Fruit fly (Drosophila melanogaster): ENCODE results near the gene Elo68beta.

The Elo68beta gene

dm6 chr3L:11064689-11065088, 36.8 kb downstream of the Elo68beta start, which contains the start of the genes CG32075, CG45101 and SuUR (continued):
- TF ChIP-seq HHEX (GFP tag; optimal IDR thresholded peaks at IDR 0.05) (peak; percentile 82), CG2889 (GFP tag; IDR thresholded peaks at IDR 0.05) (peak; percentile 83), CG6683 (GFP tag; optimal IDR thresholded peaks at IDR 0.05) (peak; percentile 39), Tbp (GFP tag; optimal IDR thresholded peaks at IDR 0.05) (no peak), ttk (GFP tag; IDR thresholded peaks at IDR 0.05) (peak; percentile 81), toy (GFP tag; IDR thresholded peaks at IDR 0.05) (no peak), Atf3 (GFP tag; optimal IDR thresholded peaks at IDR 0.05) (peak; percentile 89), rib (GFP tag; IDR thresholded peaks at IDR 0.05) (peak; percentile 74), D19B (GFP tag; optimal IDR thresholded peaks at IDR 0.05) (peak; percentile 72), CG34376 (GFP tag; optimal IDR thresholded peaks at IDR 0.05) (peak; percentile 80), CG17912 (GFP tag; optimal IDR thresholded peaks at IDR 0.05) (peak; percentile 41), Atf6 (GFP tag; IDR thresholded peaks at IDR 0.05) (peak; percentile 86), h (optimal IDR thresholded peaks at IDR 0.05) (no peak), Hand (GFP tag; optimal IDR thresholded peaks at IDR 0.05) (no peak), slou (GFP tag; optimal IDR thresholded peaks at IDR 0.05) (peak; percentile 66), lov (optimal IDR thresholded peaks at IDR 0.05) (no peak), lov (GFP tag; IDR thresholded peaks at IDR 0.05) (0 out of 3 replicates have a peak, but pooled peaks have one; percentile 58), vfl (GFP tag; optimal IDR thresholded peaks at IDR 0.05) (peak; percentile 86), Doc3 (GFP tag; IDR thresholded peaks at IDR 0.05; ENCODE audit: partially characterized antibody) (no peak), en (GFP tag; optimal IDR thresholded peaks at IDR 0.05) (peak; percentile 18), bowl (GFP tag; IDR thresholded peaks at IDR 0.05) (0 out of 2 replicates have a peak, but pooled peaks have one; percentile 40), abd-A (tag; optimal IDR thresholded peaks at IDR 0.05) (no peak), CG42726 (GFP tag; IDR thresholded peaks at IDR 0.05; ENCODE audit: partially characterized antibody) (no peak), CG32532 (GFP tag; IDR thresholded peaks at IDR 0.05) (peak; percentile 89), sim (GFP tag; IDR thresholded peaks at IDR 0.05) (no peak), oc (tag; optimal IDR thresholded peaks at IDR 0.05) (peak; percentile 57), shn (GFP tag; optimal IDR thresholded peaks at IDR 0.05) (peak; percentile 92), CG31224 (GFP tag; IDR thresholded peaks at IDR 0.05) (peak; percentile 74), HmgD (GFP tag; optimal IDR thresholded peaks at IDR 0.05) (peak; percentile 73), peb (GFP tag; IDR thresholded peaks at IDR 0.05) (peak; percentile 87), crp (GFP tag; optimal IDR thresholded peaks at IDR 0.05) (peak; percentile 97 to 99), CG12155 (GFP tag; optimal IDR thresholded peaks at IDR 0.05) (peak; percentile 89), onecut (GFP tag; IDR thresholded peaks at IDR 0.05) (peak; percentile 34; the same call in 1 of the 2 replicates), CG17612 (GFP tag; IDR thresholded peaks at IDR 0.05) (peak; percentile 59; the same call in 1 of the 2 replicates), Med (GFP tag) (peak; percentile 99), Dfd (GFP tag; optimal IDR thresholded peaks at IDR 0.05) (no peak), CG8765 (GFP tag; IDR thresholded peaks at IDR 0.05) (peak; percentile 75), ken (GFP tag; IDR thresholded peaks at IDR 0.05) (peak; percentile 89), Jarid2 (GFP tag; optimal IDR thresholded peaks at IDR 0.05) (peak; percentile 12), PHDP (tag; optimal IDR thresholded peaks at IDR 0.05) (peak; percentile 87), CG18619 (GFP tag; optimal IDR thresholded peaks at IDR 0.05) (peak; percentile 78), Dref (GFP tag; IDR thresholded peaks at IDR 0.05) (no peak), Sox102F (GFP tag; optimal IDR thresholded peaks at IDR 0.05) (peak; percentile 91), Ets65A (GFP tag) (peak; percentile 99), YL-1 (GFP tag; optimal IDR thresholded peaks at IDR 0.05) (peak; percentile 86), CG14667 (GFP tag; IDR thresholded peaks at IDR 0.05) (peak; percentile 81), grau (tag; optimal IDR thresholded peaks at IDR 0.05) (peak; percentile 88), Nf-YA (GFP tag; IDR thresholded peaks at IDR 0.05) (peak; percentile 69; the same call in 1 of the 2 replicates), sd (tag; optimal IDR thresholded peaks at IDR 0.05) (peak; percentile 87), Meics (GFP tag; optimal IDR thresholded peaks at IDR 0.05) (peak; percentile 86), CG4820 (GFP tag; optimal IDR thresholded peaks at IDR 0.05) (peak; percentile 78), D19A (tag; optimal IDR thresholded peaks at IDR 0.05) (peak; percentile 68)
